Worm (Caenorhabditis elegans): ENCODE measurements around the gene clec-67.

- TF ChIP-seq nhr-23 (tag; optimal IDR thresholded peaks at IDR 0.05) = no peak
- no peak for TF ChIP-seq skn-1 (tag; optimal IDR thresholded peaks at IDR 0.05)
- TF ChIP-seq nhr-237 (tag; optimal IDR thresholded peaks at IDR 0.05) = no peak
- no peak for TF ChIP-seq nhr-129 (tag; optimal IDR thresholded peaks at IDR 0.05)
- TF ChIP-seq sma-9 (GFP tag; optimal IDR thresholded peaks at IDR 0.05) = no peak
- TF ChIP-seq sma-9 (tag; optimal IDR thresholded peaks at IDR 0.05) = no peak
- no peak for TF ChIP-seq mdl-1 (tag; optimal IDR thresholded peaks at IDR 0.05)
- no peak for TF ChIP-seq elt-3 (tag; optimal IDR thresholded peaks at IDR 0.05)
- no peak for TF ChIP-seq ztf-11 (tag; optimal IDR thresholded peaks at IDR 0.05)
- no peak for TF ChIP-seq R02D3.7 (tag; optimal IDR thresholded peaks at IDR 0.05)
- no peak for TF ChIP-seq nhr-77 (tag; optimal IDR thresholded peaks at IDR 0.05)
- no peak for TF ChIP-seq nhr-10 (tag; optimal IDR thresholded peaks at IDR 0.05)
- TF ChIP-seq ZK546.5 (tag; optimal IDR thresholded peaks at IDR 0.05) = no peak
- TF ChIP-seq aly-2 (tag; optimal IDR thresholded peaks at IDR 0.05) = no peak
Measured at ce11 chrIV:3918160-3918559, 3.8 kb upstream of the clec-67 start, which contains the start of gene F56D6.23.
